Worm (Caenorhabditis elegans): ENCODE results near the gene dhhc-9.

Gene dhhc-9

ce11 chrX:2413277-2413676 is 11.4 kb upstream of the dhhc-9 start, which contains the start of gene hlh-15:
Gene hlh-15, minus strand, starts transcription at chrX:2413377.
- TF ChIP-seq F57A8.1 (GFP tag; optimal IDR thresholded peaks at IDR 0.05) (no peak), chd-7 (tag; optimal IDR thresholded peaks at IDR 0.05) (no peak), ztf-18 (tag; optimal IDR thresholded peaks at IDR 0.05) (no peak), attf-5 (GFP tag; optimal IDR thresholded peaks at IDR 0.05) (no peak)

ce11 chrX:2410978-2411377 is 9.1 kb upstream of the dhhc-9 start:
- TF ChIP-seq xnd-1 (tag; optimal IDR thresholded peaks at IDR 0.05) (no peak), mel-28 (tag; optimal IDR thresholded peaks at IDR 0.05; ENCODE audit: borderline replicate concordance) (no peak), nhr-80 (tag; optimal IDR thresholded peaks at IDR 0.05) (peak; percentile 72)

DNA sequence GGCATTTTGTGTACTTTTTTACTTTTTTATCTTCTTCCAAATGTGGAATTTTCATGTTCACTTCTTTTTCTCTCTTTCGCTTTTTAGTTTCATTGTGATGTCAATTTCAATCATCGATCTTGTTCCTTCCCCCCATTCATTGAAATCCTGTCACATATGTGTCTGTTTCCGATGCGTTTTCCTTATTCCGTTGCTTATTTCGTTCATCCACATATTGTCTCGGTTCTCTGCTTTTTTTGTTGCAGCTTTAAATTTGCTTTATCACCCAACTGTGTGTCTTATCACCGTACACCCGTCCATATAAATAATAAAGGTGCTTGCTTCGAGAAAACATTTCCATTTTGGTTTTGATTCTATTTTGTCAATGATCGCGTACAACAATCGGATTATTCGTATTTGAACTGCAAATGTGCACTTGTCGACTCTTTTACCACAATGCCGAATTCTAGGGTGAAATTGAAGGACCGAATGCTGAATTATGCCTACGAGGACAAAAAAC is 7.5 kb upstream of the dhhc-9 start, which contains the start of the genes C43H6.12 and trpp-12:
C43H6.12 (plus strand) TSS at position 365 of the 499 bp plus-strand sequence.
trpp-12 (plus strand) TSS at position 449 of the 499 bp plus-strand sequence.
- TF ChIP-seq nhr-80 (tag; optimal IDR thresholded peaks at IDR 0.05) (peak; percentile 65), gei-17 (GFP tag; optimal IDR thresholded peaks at IDR 0.05) (no peak)

DNA sequence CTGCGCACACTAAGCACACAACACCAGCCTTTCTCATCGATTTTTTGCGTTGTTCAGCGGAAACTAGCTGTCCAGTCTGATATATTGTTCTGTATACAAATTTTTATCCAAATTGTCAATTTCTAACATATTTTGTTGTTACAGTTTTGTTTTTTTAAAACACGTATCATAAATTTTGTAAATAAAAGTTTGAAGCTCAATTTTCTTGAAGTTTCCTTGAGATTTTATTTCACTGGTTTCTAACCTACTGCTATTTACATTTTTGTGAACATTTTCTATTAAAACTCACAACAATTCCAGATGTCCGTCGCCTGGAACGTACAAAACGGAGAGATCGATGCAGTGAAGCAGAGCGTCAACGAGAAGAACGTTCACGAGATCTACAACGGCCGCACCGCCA is 5.3 kb upstream of the dhhc-9 start, which contains the start of gene mtpn-1:
mtpn-1 (plus strand) TSS at position 301 of the 400 bp plus-strand sequence.
- no peak for TF ChIP-seq F22D6.2 (tag; optimal IDR thresholded peaks at IDR 0.05)
- no peak for TF ChIP-seq unc-130 (GFP tag; optimal IDR thresholded peaks at IDR 0.05)
- TF ChIP-seq akir-1 (GFP tag; optimal IDR thresholded peaks at IDR 0.05): no peak
- no peak for TF ChIP-seq ama-1 (optimal IDR thresholded peaks at IDR 0.05)
- no peak for TF ChIP-seq ama-1 (GFP tag; optimal IDR thresholded peaks at IDR 0.05)
- TF ChIP-seq bed-1 (GFP tag; IDR thresholded peaks at IDR 0.05): no peak
- no peak for TF ChIP-seq attf-6 (GFP tag; IDR thresholded peaks at IDR 0.05)
- TF ChIP-seq snpc-1.3 (tag; optimal IDR thresholded peaks at IDR 0.05; ENCODE audit: insufficient read depth): no peak

DNA sequence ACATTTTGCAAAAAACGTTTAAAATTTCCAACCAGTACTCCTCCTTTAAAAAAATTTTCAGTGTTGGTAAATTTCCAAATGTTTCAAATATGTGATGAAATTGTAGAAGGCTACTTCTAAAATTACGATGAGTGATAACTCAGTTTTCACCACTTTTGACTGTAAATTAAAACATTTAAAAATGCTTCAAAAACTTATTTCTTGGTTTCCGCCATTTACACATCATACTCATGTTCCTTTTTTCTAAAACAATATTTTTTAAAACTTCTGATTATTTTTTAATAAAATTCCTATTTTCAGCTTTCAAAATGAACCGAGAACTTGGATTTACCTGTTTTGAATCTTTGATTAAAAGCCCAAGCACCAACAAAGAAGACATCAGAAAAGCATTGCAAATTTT is 1.9 kb upstream of the dhhc-9 start, which contains the start of gene C43H6.4:
C43H6.4 (plus strand) TSS at position 301 of the 400 bp plus-strand sequence.
- TF ChIP-seq sdz-38 (tag; optimal IDR thresholded peaks at IDR 0.05): no peak
- TF ChIP-seq aptf-2 (GFP tag; conservative IDR thresholded peaks at IDR 0.05): no peak
- TF ChIP-seq lin-40 (tag; optimal IDR thresholded peaks at IDR 0.05): no peak
- no peak for TF ChIP-seq ceh-100 (GFP tag; IDR thresholded peaks at IDR 0.05)
- TF ChIP-seq F33H1.4 (GFP tag; IDR thresholded peaks at IDR 0.05): no peak
- no peak for TF ChIP-seq attf-3 (GFP tag; conservative IDR thresholded peaks at IDR 0.05)
- no peak for TF ChIP-seq F23B12.7 (tag; optimal IDR thresholded peaks at IDR 0.05; ENCODE audit: insufficient read depth)
- no peak for TF ChIP-seq B0261.1 (tag; optimal IDR thresholded peaks at IDR 0.05)
- no peak for TF ChIP-seq zim-3 (tag; optimal IDR thresholded peaks at IDR 0.05)
- TF ChIP-seq snpc-3.4 (tag; optimal IDR thresholded peaks at IDR 0.05): no peak
- no peak for TF ChIP-seq F39B2.1 (GFP tag; IDR thresholded peaks at IDR 0.05)
- no peak for TF ChIP-seq ccch-3 (GFP tag; optimal IDR thresholded peaks at IDR 0.05)
- no peak for TF ChIP-seq snpc-1.3 (tag; optimal IDR thresholded peaks at IDR 0.05; ENCODE audit: insufficient read depth)
- no peak for TF ChIP-seq B0035.1 (tag; optimal IDR thresholded peaks at IDR 0.05)
- TF ChIP-seq F57C9.4 (tag; optimal IDR thresholded peaks at IDR 0.05): no peak
- no peak for TF ChIP-seq repo-1 (tag; optimal IDR thresholded peaks at IDR 0.05)
- no peak for TF ChIP-seq ceh-40 (GFP tag; IDR thresholded peaks at IDR 0.05)
- no peak for TF ChIP-seq cebp-1 (GFP tag; IDR thresholded peaks at IDR 0.05)
- TF ChIP-seq cebp-1 (tag; optimal IDR thresholded peaks at IDR 0.05): no peak
- no peak for TF ChIP-seq fkh-3 (tag; optimal IDR thresholded peaks at IDR 0.05)
- TF ChIP-seq F52B5.7 (tag; optimal IDR thresholded peaks at IDR 0.05): no peak

Measured in whole organism, young adult.